Worm (Caenorhabditis elegans) whole organism, mixed stage, embryonic: ENCODE data around the gene T05C3.6.

Source experiments
- M03D4.4 ChIP-seq: sonication (generic microtip); optimal IDR thresholded peaks from 2 replicates; lab custom pipeline; 2017; ENCODE audit warnings: mild to moderate bottlenecking, missing genetic modification characterization, missing compliant biosample characterization
- bed-3 ChIP-seq: fragments of 200-800 bp; sonication (Bioruptor generic); optimal IDR thresholded peaks from 3 replicates; lab custom pipeline; 2018; ENCODE audit warnings: mild to moderate bottlenecking, missing genetic modification characterization, moderate library complexity, missing compliant biosample characterization
- blmp-1 ChIP-seq: fragments of 150-350 bp; optimal IDR thresholded peaks from 2 replicates; lab custom pipeline; 2014; ENCODE audit warnings: missing biosample characterization, missing genetic modification characterization
- ceh-39 ChIP-seq: fragments of 150-350 bp; optimal IDR thresholded peaks from 2 replicates; lab custom pipeline; 2014; ENCODE audit warnings: missing biosample characterization, missing genetic modification characterization
- ceh-43 ChIP-seq: fragments of 200-800 bp; sonication (Bioruptor generic); optimal IDR thresholded peaks from 2 replicates; lab custom pipeline; 2018; ENCODE audit warnings: mild to moderate bottlenecking, missing genetic modification characterization, moderate library complexity, missing compliant biosample characterization
- ceh-83 ChIP-seq: fragments of 200-800 bp; sonication (Bioruptor generic); optimal IDR thresholded peaks from 2 replicates; lab custom pipeline; 2018; ENCODE audit warnings: mild to moderate bottlenecking, missing genetic modification characterization, missing compliant biosample characterization
- ces-1 ChIP-seq: fragments of 150-350 bp; optimal IDR thresholded peaks from 2 replicates; lab custom pipeline; 2014; ENCODE audit warnings: missing biosample characterization, missing genetic modification reagents, missing genetic modification characterization
- elt-1 ChIP-seq: sonication (generic microtip); optimal IDR thresholded peaks from 2 replicates; lab custom pipeline; 2017; ENCODE audit warnings: missing genetic modification characterization, mild to moderate bottlenecking, missing compliant biosample characterization, antibody characterized with exemption, moderate library complexity, borderline replicate concordance; ENCODE audit not compliant: insufficient read depth
- flh-1 ChIP-seq: fragments of 200-800 bp; sonication (Bioruptor generic); optimal IDR thresholded peaks from 2 replicates; lab custom pipeline; 2018; ENCODE audit warnings: mild to moderate bottlenecking, missing genetic modification characterization, moderate library complexity, missing compliant biosample characterization
- ham-2 ChIP-seq: fragments of 200-800 bp; sonication (Bioruptor generic); optimal IDR thresholded peaks from 2 replicates; lab custom pipeline; 2018; ENCODE audit warnings: mild to moderate bottlenecking, missing genetic modification characterization, missing compliant biosample characterization
- hlh-1 ChIP-seq: fragments of 150-350 bp; optimal IDR thresholded peaks from 2 replicates; lab custom pipeline; 2014; ENCODE audit warnings: missing biosample characterization, missing genetic modification reagents, missing genetic modification characterization
- lin-13 ChIP-seq: fragments of 150-350 bp; optimal IDR thresholded peaks from 2 replicates; lab custom pipeline; 2014; ENCODE audit warnings: missing biosample characterization, missing genetic modification characterization
- lin-32 ChIP-seq: fragments of 200-800 bp; sonication (Bioruptor generic); optimal IDR thresholded peaks from 2 replicates; lab custom pipeline; 2018; ENCODE audit warnings: mild to moderate bottlenecking, missing genetic modification characterization, missing compliant biosample characterization
- lsy-2 ChIP-seq: fragments of 150-350 bp; optimal IDR thresholded peaks from 2 replicates; lab custom pipeline; 2014; ENCODE audit warnings: missing biosample characterization, missing genetic modification characterization
- mab-5 ChIP-seq: fragments of 150-350 bp; optimal IDR thresholded peaks from 2 replicates; lab custom pipeline; 2014; ENCODE audit warnings: missing biosample characterization, missing genetic modification characterization
- mep-1 ChIP-seq: fragments of 150-350 bp; optimal IDR thresholded peaks from 2 replicates; lab custom pipeline; 2017; ENCODE audit warnings: missing biosample characterization, missing genetic modification reagents, missing genetic modification characterization, inconsistent platforms
- mls-2 ChIP-seq: sonication (generic microtip); optimal IDR thresholded peaks from 2 replicates; lab custom pipeline; 2016; ENCODE audit warnings: mild to moderate bottlenecking, missing genetic modification characterization, moderate library complexity, missing compliant biosample characterization
- nhr-12 ChIP-seq: fragments of 150-350 bp; optimal IDR thresholded peaks from 2 replicates; lab custom pipeline; 2014; ENCODE audit warnings: missing biosample characterization, missing genetic modification characterization
- nhr-2 ChIP-seq: fragments of 150-350 bp; optimal IDR thresholded peaks from 2 replicates; lab custom pipeline; 2014; ENCODE audit warnings: missing biosample characterization, missing genetic modification characterization
- nhr-237 ChIP-seq: fragments of 150-350 bp; optimal IDR thresholded peaks from 2 replicates; lab custom pipeline; 2014; ENCODE audit warnings: missing biosample characterization, missing genetic modification characterization
- nhr-28 ChIP-seq: fragments of 150-350 bp; optimal IDR thresholded peaks from 2 replicates; lab custom pipeline; 2014; ENCODE audit warnings: missing biosample characterization, missing genetic modification characterization
- nhr-76 ChIP-seq: sonication (generic microtip); optimal IDR thresholded peaks from 2 replicates; lab custom pipeline; 2017; ENCODE audit warnings: missing biosample characterization, missing genetic modification characterization
- pha-4 ChIP-seq: fragments of 150-350 bp; optimal IDR thresholded peaks from 2 replicates; lab custom pipeline; 2018; ENCODE audit warnings: missing biosample characterization, missing genetic modification reagents, missing genetic modification characterization
- sem-2 ChIP-seq: fragments of 200-800 bp; sonication (Bioruptor generic); optimal IDR thresholded peaks from 2 replicates; lab custom pipeline; 2018; ENCODE audit warnings: mild to moderate bottlenecking, missing genetic modification characterization, missing compliant biosample characterization
- snpc-4 ChIP-seq: fragments of 150-350 bp; optimal IDR thresholded peaks from 2 replicates; lab custom pipeline; 2014; ENCODE audit warnings: missing biosample characterization, missing genetic modification characterization
- sptf-1 ChIP-seq: sonication (generic microtip); optimal IDR thresholded peaks from 2 replicates; lab custom pipeline; 2017; ENCODE audit warnings: mild to moderate bottlenecking, missing genetic modification characterization, moderate library complexity, missing compliant biosample characterization
- tbx-8 ChIP-seq: fragments of 200-800 bp; sonication (Bioruptor generic); optimal IDR thresholded peaks from 2 replicates; lab custom pipeline; 2018; ENCODE audit warnings: mild to moderate bottlenecking, missing genetic modification characterization, moderate library complexity, missing compliant biosample characterization
- unc-120 ChIP-seq: sonication (generic microtip); optimal IDR thresholded peaks from 2 replicates; lab custom pipeline; 2017; ENCODE audit warnings: missing genetic modification characterization, missing compliant biosample characterization; ENCODE audit not compliant: poor library complexity, severe bottlenecking
- unc-39 ChIP-seq: fragments of 150-350 bp; optimal IDR thresholded peaks from 2 replicates; lab custom pipeline; 2014; ENCODE audit warnings: missing biosample characterization, missing genetic modification characterization
- unc-62 ChIP-seq: fragments of 150-350 bp; optimal IDR thresholded peaks from 2 replicates; lab custom pipeline; 2014; ENCODE audit warnings: missing biosample characterization, missing genetic modification reagents, missing genetic modification characterization
- zip-8 ChIP-seq: fragments of 150-350 bp; optimal IDR thresholded peaks from 2 replicates; lab custom pipeline; 2014; ENCODE audit warnings: missing biosample characterization, missing genetic modification characterization
- ztf-11 ChIP-seq: fragments of 150-350 bp; optimal IDR thresholded peaks from 2 replicates; lab custom pipeline; 2014; ENCODE audit warnings: missing biosample characterization, missing genetic modification characterization

T05C3.6 gene

ce11 chrV:5509134-5509533, 18.9 kb downstream of the T05C3.6 start:
- TF ChIP-seq ceh-83 (GFP tag; lab: Kevin White, UChicago) (no peak), nhr-2 (tag; lab: Kevin White, UChicago) (no peak), ham-2 (GFP tag; lab: Kevin White, UChicago) (no peak), nhr-76 (tag; lab: Kevin White, UChicago) (no peak), M03D4.4 (tag; lab: Kevin White, UChicago) (no peak), nhr-237 (no peak), unc-120 (tag; lab: Kevin White, UChicago) (no peak), ceh-39 (tag; lab: Kevin White, UChicago) (no peak), hlh-1 (no peak), nhr-12 (tag; lab: Kevin White, UChicago) (no peak), bed-3 (no peak), ces-1 (GFP tag; lab: Kevin White, UChicago) (no peak), zip-8 (tag; lab: Kevin White, UChicago) (no peak), elt-1 (tag; lab: Kevin White, UChicago) (no peak)

- TF ChIP-seq M03D4.4 (tag; lab: Kevin White, UChicago), result no peak
These were observed 19.7 kb downstream of the T05C3.6 start for ce11 chrV:5509966-5510365.

ce11 chrV:5511720-5512119, 21.5 kb downstream of the T05C3.6 start:
- no peak for TF ChIP-seq zip-8 (tag; lab: Kevin White, UChicago)
- no peak for TF ChIP-seq unc-39 (tag; lab: Kevin White, UChicago)
- TF ChIP-seq elt-1 (tag; lab: Kevin White, UChicago), result no peak
- no peak for TF ChIP-seq sptf-1 (tag; lab: Kevin White, UChicago)
- no peak for TF ChIP-seq mab-5 (tag; lab: Kevin White, UChicago)
- TF ChIP-seq pha-4 (tag; lab: Kevin White, UChicago), result no peak
- no peak for TF ChIP-seq nhr-237
- no peak for TF ChIP-seq ham-2 (GFP tag; lab: Kevin White, UChicago)
- no peak for TF ChIP-seq unc-62
- TF ChIP-seq ztf-11 (tag; lab: Kevin White, UChicago), result no peak
- TF ChIP-seq bed-3, result no peak
- no peak for TF ChIP-seq unc-120 (tag; lab: Kevin White, UChicago)
- no peak for TF ChIP-seq ceh-39 (tag; lab: Kevin White, UChicago)
- no peak for TF ChIP-seq tbx-8 (GFP tag; lab: Kevin White, UChicago)
- no peak for TF ChIP-seq mep-1
- no peak for TF ChIP-seq ceh-83 (GFP tag; lab: Kevin White, UChicago)
- no peak for TF ChIP-seq ces-1 (GFP tag; lab: Kevin White, UChicago)
- TF ChIP-seq lin-32, result no peak
- no peak for TF ChIP-seq nhr-76 (tag; lab: Kevin White, UChicago)
- no peak for TF ChIP-seq nhr-2 (tag; lab: Kevin White, UChicago)

ce11 chrV:5512559-5512958, 22.3 kb downstream of the T05C3.6 start:
- no peak for TF ChIP-seq bed-3
- TF ChIP-seq lin-13 (tag; lab: Kevin White, UChicago), result no peak
- TF ChIP-seq ceh-83 (GFP tag; lab: Kevin White, UChicago), result no peak
- no peak for TF ChIP-seq M03D4.4 (tag; lab: Kevin White, UChicago)
- no peak for TF ChIP-seq flh-1 (GFP tag; lab: Kevin White, UChicago)
- no peak for TF ChIP-seq unc-120 (tag; lab: Kevin White, UChicago)
- no peak for TF ChIP-seq elt-1 (tag; lab: Kevin White, UChicago)
- TF ChIP-seq sem-2 (GFP tag; lab: Kevin White, UChicago), result no peak

- no peak for TF ChIP-seq tbx-8 (GFP tag; lab: Kevin White, UChicago)
- no peak for TF ChIP-seq zip-8 (tag; lab: Kevin White, UChicago)
- TF ChIP-seq hlh-1, result no peak
- TF ChIP-seq nhr-28 (tag; lab: Kevin White, UChicago), result no peak
- no peak for TF ChIP-seq nhr-12 (tag; lab: Kevin White, UChicago)
- TF ChIP-seq lin-13 (tag; lab: Kevin White, UChicago), result no peak
- no peak for TF ChIP-seq M03D4.4 (tag; lab: Kevin White, UChicago)
- TF ChIP-seq lsy-2 (tag; lab: Kevin White, UChicago), result no peak
- TF ChIP-seq nhr-76 (tag; lab: Kevin White, UChicago), result no peak
- no peak for TF ChIP-seq nhr-2 (tag; lab: Kevin White, UChicago)
- no peak for TF ChIP-seq mab-5 (tag; lab: Kevin White, UChicago)
- TF ChIP-seq unc-120 (tag; lab: Kevin White, UChicago), result no peak
- no peak for TF ChIP-seq blmp-1 (tag; lab: Kevin White, UChicago)
- no peak for TF ChIP-seq mls-2 (tag; lab: Kevin White, UChicago)
- TF ChIP-seq unc-39 (tag; lab: Kevin White, UChicago), result no peak
- TF ChIP-seq ceh-43 (GFP tag; lab: Kevin White, UChicago), result no peak
- no peak for TF ChIP-seq snpc-4
- TF ChIP-seq lin-32, result no peak
- no peak for TF ChIP-seq ham-2 (GFP tag; lab: Kevin White, UChicago)
- TF ChIP-seq, all 35 proteins: peak for 0
These were observed 23.6 kb downstream of the T05C3.6 start, which contains the start of the genes hpo-15 and mms-19 for ce11 chrV:5513630-5514378. Gene hpo-15, minus strand, starts transcription at chrV:5513830. Gene mms-19, plus strand, starts transcription at chrV:5514348.
